Worm (Caenorhabditis elegans) whole organism, mixed stage, embryonic: ENCODE data around the gene F18E9.3.
A peak's percentile ranks its signal among the peaks of the same experiment; 100 is the strongest.

Experiments used
- M03D4.4 ChIP-seq: sonication (generic microtip); optimal IDR thresholded peaks from 2 replicates; lab custom pipeline; 2017; ENCODE audit warnings: mild to moderate bottlenecking, missing genetic modification characterization, missing compliant biosample characterization
- bed-3 ChIP-seq: fragments of 200-800 bp; sonication (Bioruptor generic); optimal IDR thresholded peaks from 3 replicates; lab custom pipeline; 2018; ENCODE audit warnings: mild to moderate bottlenecking, missing genetic modification characterization, moderate library complexity, missing compliant biosample characterization
- blmp-1 ChIP-seq: fragments of 150-350 bp; optimal IDR thresholded peaks from 2 replicates; lab custom pipeline; 2014; ENCODE audit warnings: missing biosample characterization, missing genetic modification characterization
- ceh-83 ChIP-seq: fragments of 200-800 bp; sonication (Bioruptor generic); optimal IDR thresholded peaks from 2 replicates; lab custom pipeline; 2018; ENCODE audit warnings: mild to moderate bottlenecking, missing genetic modification characterization, missing compliant biosample characterization
- ces-1 ChIP-seq: fragments of 150-350 bp; optimal IDR thresholded peaks from 2 replicates; lab custom pipeline; 2014; ENCODE audit warnings: missing biosample characterization, missing genetic modification reagents, missing genetic modification characterization
- cnd-1 ChIP-seq: fragments of 200-800 bp; sonication (Bioruptor generic); optimal IDR thresholded peaks from 2 replicates; lab custom pipeline; 2018; ENCODE audit warnings: mild to moderate bottlenecking, missing genetic modification characterization, missing compliant biosample characterization
- drap-1 ChIP-seq: fragments of 200-800 bp; sonication (Bioruptor generic); optimal IDR thresholded peaks from 3 replicates; lab custom pipeline; 2018; ENCODE audit warnings: mild to moderate bottlenecking, missing genetic modification characterization, missing compliant biosample characterization
- elt-1 ChIP-seq: sonication (generic microtip); optimal IDR thresholded peaks from 2 replicates; lab custom pipeline; 2017; ENCODE audit warnings: missing genetic modification characterization, mild to moderate bottlenecking, missing compliant biosample characterization, antibody characterized with exemption, moderate library complexity, borderline replicate concordance; ENCODE audit not compliant: insufficient read depth
- elt-3 ChIP-seq: fragments of 150-350 bp; optimal IDR thresholded peaks from 2 replicates; lab custom pipeline; 2014; ENCODE audit warnings: missing biosample characterization, missing genetic modification characterization
- flh-1 ChIP-seq: fragments of 200-800 bp; sonication (Bioruptor generic); optimal IDR thresholded peaks from 2 replicates; lab custom pipeline; 2018; ENCODE audit warnings: mild to moderate bottlenecking, missing genetic modification characterization, moderate library complexity, missing compliant biosample characterization
- ham-2 ChIP-seq: fragments of 200-800 bp; sonication (Bioruptor generic); optimal IDR thresholded peaks from 2 replicates; lab custom pipeline; 2018; ENCODE audit warnings: mild to moderate bottlenecking, missing genetic modification characterization, missing compliant biosample characterization
- hlh-1 ChIP-seq: fragments of 150-350 bp; optimal IDR thresholded peaks from 2 replicates; lab custom pipeline; 2014; ENCODE audit warnings: missing biosample characterization, missing genetic modification reagents, missing genetic modification characterization
- lin-32 ChIP-seq: fragments of 200-800 bp; sonication (Bioruptor generic); optimal IDR thresholded peaks from 2 replicates; lab custom pipeline; 2018; ENCODE audit warnings: mild to moderate bottlenecking, missing genetic modification characterization, missing compliant biosample characterization
- lsy-2 ChIP-seq: fragments of 150-350 bp; optimal IDR thresholded peaks from 2 replicates; lab custom pipeline; 2014; ENCODE audit warnings: missing biosample characterization, missing genetic modification characterization
- mep-1 ChIP-seq: fragments of 150-350 bp; optimal IDR thresholded peaks from 2 replicates; lab custom pipeline; 2017; ENCODE audit warnings: missing biosample characterization, missing genetic modification reagents, missing genetic modification characterization, inconsistent platforms
- mls-2 ChIP-seq: sonication (generic microtip); optimal IDR thresholded peaks from 2 replicates; lab custom pipeline; 2016; ENCODE audit warnings: mild to moderate bottlenecking, missing genetic modification characterization, moderate library complexity, missing compliant biosample characterization
- nhr-12 ChIP-seq: fragments of 150-350 bp; optimal IDR thresholded peaks from 2 replicates; lab custom pipeline; 2014; ENCODE audit warnings: missing biosample characterization, missing genetic modification characterization
- nhr-2 ChIP-seq: fragments of 150-350 bp; optimal IDR thresholded peaks from 2 replicates; lab custom pipeline; 2014; ENCODE audit warnings: missing biosample characterization, missing genetic modification characterization
- nhr-237 ChIP-seq: fragments of 150-350 bp; optimal IDR thresholded peaks from 2 replicates; lab custom pipeline; 2014; ENCODE audit warnings: missing biosample characterization, missing genetic modification characterization
- nhr-28 ChIP-seq: fragments of 150-350 bp; optimal IDR thresholded peaks from 2 replicates; lab custom pipeline; 2014; ENCODE audit warnings: missing biosample characterization, missing genetic modification characterization
- nhr-76 ChIP-seq: sonication (generic microtip); optimal IDR thresholded peaks from 2 replicates; lab custom pipeline; 2017; ENCODE audit warnings: missing biosample characterization, missing genetic modification characterization
- pha-4 ChIP-seq: fragments of 150-350 bp; optimal IDR thresholded peaks from 2 replicates; lab custom pipeline; 2018; ENCODE audit warnings: missing biosample characterization, missing genetic modification reagents, missing genetic modification characterization
- sem-2 ChIP-seq: fragments of 200-800 bp; sonication (Bioruptor generic); optimal IDR thresholded peaks from 2 replicates; lab custom pipeline; 2018; ENCODE audit warnings: mild to moderate bottlenecking, missing genetic modification characterization, missing compliant biosample characterization
- snpc-4 ChIP-seq: fragments of 150-350 bp; optimal IDR thresholded peaks from 2 replicates; lab custom pipeline; 2014; ENCODE audit warnings: missing biosample characterization, missing genetic modification characterization
- sptf-1 ChIP-seq: sonication (generic microtip); optimal IDR thresholded peaks from 2 replicates; lab custom pipeline; 2017; ENCODE audit warnings: mild to moderate bottlenecking, missing genetic modification characterization, moderate library complexity, missing compliant biosample characterization
- tbx-8 ChIP-seq: fragments of 200-800 bp; sonication (Bioruptor generic); optimal IDR thresholded peaks from 2 replicates; lab custom pipeline; 2018; ENCODE audit warnings: mild to moderate bottlenecking, missing genetic modification characterization, moderate library complexity, missing compliant biosample characterization
- unc-120 ChIP-seq: sonication (generic microtip); optimal IDR thresholded peaks from 2 replicates; lab custom pipeline; 2017; ENCODE audit warnings: missing genetic modification characterization, missing compliant biosample characterization; ENCODE audit not compliant: poor library complexity, severe bottlenecking
- unc-39 ChIP-seq: fragments of 150-350 bp; optimal IDR thresholded peaks from 2 replicates; lab custom pipeline; 2014; ENCODE audit warnings: missing biosample characterization, missing genetic modification characterization
- unc-62 ChIP-seq: fragments of 150-350 bp; optimal IDR thresholded peaks from 2 replicates; lab custom pipeline; 2014; ENCODE audit warnings: missing biosample characterization, missing genetic modification reagents, missing genetic modification characterization
- zip-8 ChIP-seq: fragments of 150-350 bp; optimal IDR thresholded peaks from 2 replicates; lab custom pipeline; 2014; ENCODE audit warnings: missing biosample characterization, missing genetic modification characterization
- ztf-11 ChIP-seq: fragments of 150-350 bp; optimal IDR thresholded peaks from 2 replicates; lab custom pipeline; 2014; ENCODE audit warnings: missing biosample characterization, missing genetic modification characterization

The F18E9.3 gene

ce11 chrX:8563663-8564450 is 22.1 kb upstream of the F18E9.3 start:
- TF ChIP-seq ham-2 (GFP tag; lab: Kevin White, UChicago) (peak; percentile 43), bed-3 (GFP tag; lab: Kevin White, UChicago) (no peak)

ce11 chrX:8564451-8564795 is 21.5 kb upstream of the F18E9.3 start:
- TF ChIP-seq nhr-76 (no peak), M03D4.4 (tag; lab: Kevin White, UChicago) (no peak), pha-4 (no peak), lsy-2 (tag; lab: Kevin White, UChicago) (no peak), unc-62 (GFP tag; lab: Kevin White, UChicago) (no peak), snpc-4 (tag; lab: Kevin White, UChicago) (no peak)

ce11 chrX:8565810-8566416 is 20.0 kb upstream of the F18E9.3 start:
- no peak for TF ChIP-seq nhr-2 (tag; lab: Kevin White, UChicago)
- TF ChIP-seq zip-8 (tag; lab: Kevin White, UChicago), result no peak
- TF ChIP-seq flh-1, result no peak
- no peak for TF ChIP-seq nhr-76
- peak; percentile 65 for TF ChIP-seq unc-62 (GFP tag; lab: Kevin White, UChicago)
- TF ChIP-seq ces-1 (GFP tag; lab: Kevin White, UChicago), result peak; percentile 46
- peak; percentile 17 for TF ChIP-seq lsy-2 (tag; lab: Kevin White, UChicago)
- peak; percentile 15 for TF ChIP-seq mls-2 (tag; lab: Kevin White, UChicago)
- TF ChIP-seq sem-2, result no peak
- TF ChIP-seq elt-1 (tag; lab: Kevin White, UChicago), result no peak
- peak; percentile 48 for TF ChIP-seq unc-120
- no peak for TF ChIP-seq ceh-83
- peak; percentile 10 for TF ChIP-seq cnd-1 (tag; lab: Kevin White, UChicago)
- no peak for TF ChIP-seq mep-1 (tag; lab: Kevin White, UChicago)
- TF ChIP-seq sptf-1 (tag; lab: Kevin White, UChicago), result peak; percentile 36
- TF ChIP-seq bed-3 (GFP tag; lab: Kevin White, UChicago), result no peak
- no peak for TF ChIP-seq elt-3
- TF ChIP-seq M03D4.4 (tag; lab: Kevin White, UChicago), result no peak
- no peak for TF ChIP-seq lin-32 (GFP tag; lab: Kevin White, UChicago)
- TF ChIP-seq ham-2 (GFP tag; lab: Kevin White, UChicago), result peak; percentile 11
- peak; percentile 28 for TF ChIP-seq hlh-1 (tag; lab: Kevin White, UChicago)

ce11 chrX:8566521-8567032 is 19.4 kb upstream of the F18E9.3 start:
- TF ChIP-seq ces-1 (GFP tag; lab: Kevin White, UChicago) (no peak), lsy-2 (tag; lab: Kevin White, UChicago) (no peak), unc-39 (tag; lab: Kevin White, UChicago) (no peak), M03D4.4 (tag; lab: Kevin White, UChicago) (no peak), nhr-237 (tag; lab: Kevin White, UChicago) (no peak), tbx-8 (no peak), ceh-83 (no peak), cnd-1 (tag; lab: Kevin White, UChicago) (no peak), ham-2 (GFP tag; lab: Kevin White, UChicago) (no peak), sem-2 (no peak), elt-3 (no peak), drap-1 (no peak), pha-4 (no peak), mep-1 (tag; lab: Kevin White, UChicago) (no peak), mls-2 (tag; lab: Kevin White, UChicago) (no peak), nhr-28 (no peak), ztf-11 (tag; lab: Kevin White, UChicago) (no peak)

- TF ChIP-seq nhr-28 (no peak), nhr-237 (tag; lab: Kevin White, UChicago) (no peak), cnd-1 (tag; lab: Kevin White, UChicago) (no peak), nhr-12 (tag; lab: Kevin White, UChicago) (no peak), elt-3 (no peak), blmp-1 (tag; lab: Kevin White, UChicago) (no peak)
- TF ChIP-seq, all 35 proteins: peak for 0
Measured at ce11 chrX:8567166-8567565, 18.8 kb upstream of the F18E9.3 start.
